Worm (Caenorhabditis elegans) whole organism, mixed stage, embryonic: ENCODE results near the gene C06B3.16.

Experiments
- bed-3 ChIP-seq: fragments of 200-800 bp; sonication (Bioruptor generic); optimal IDR thresholded peaks from 3 replicates; lab custom pipeline; 2018; ENCODE audit warnings: mild to moderate bottlenecking, missing genetic modification characterization, moderate library complexity, missing compliant biosample characterization
- hlh-1 ChIP-seq: fragments of 150-350 bp; optimal IDR thresholded peaks from 2 replicates; lab custom pipeline; 2014; ENCODE audit warnings: missing biosample characterization, missing genetic modification reagents, missing genetic modification characterization
- lin-13 ChIP-seq: fragments of 150-350 bp; optimal IDR thresholded peaks from 2 replicates; lab custom pipeline; 2014; ENCODE audit warnings: missing biosample characterization, missing genetic modification characterization
- mep-1 ChIP-seq: fragments of 150-350 bp; optimal IDR thresholded peaks from 2 replicates; lab custom pipeline; 2017; ENCODE audit warnings: missing biosample characterization, missing genetic modification reagents, missing genetic modification characterization, inconsistent platforms
- mls-2 ChIP-seq: sonication (generic microtip); optimal IDR thresholded peaks from 2 replicates; lab custom pipeline; 2016; ENCODE audit warnings: mild to moderate bottlenecking, missing genetic modification characterization, moderate library complexity, missing compliant biosample characterization
- nhr-2 ChIP-seq: fragments of 150-350 bp; optimal IDR thresholded peaks from 2 replicates; lab custom pipeline; 2014; ENCODE audit warnings: missing biosample characterization, missing genetic modification characterization
- nhr-237 ChIP-seq: fragments of 150-350 bp; optimal IDR thresholded peaks from 2 replicates; lab custom pipeline; 2014; ENCODE audit warnings: missing biosample characterization, missing genetic modification characterization
- nhr-28 ChIP-seq: fragments of 150-350 bp; optimal IDR thresholded peaks from 2 replicates; lab custom pipeline; 2014; ENCODE audit warnings: missing biosample characterization, missing genetic modification characterization
- ztf-11 ChIP-seq: fragments of 150-350 bp; optimal IDR thresholded peaks from 2 replicates; lab custom pipeline; 2014; ENCODE audit warnings: missing biosample characterization, missing genetic modification characterization

ce11 chrV:13907557-13908104, 23.7 kb upstream of the C06B3.16 start:
- TF ChIP-seq nhr-2 (no peak), nhr-237 (tag; lab: Kevin White, UChicago) (no peak), nhr-28 (tag; lab: Kevin White, UChicago) (no peak), lin-13 (no peak), mep-1 (tag; lab: Kevin White, UChicago) (no peak), ztf-11 (tag; lab: Kevin White, UChicago) (no peak), mls-2 (tag; lab: Kevin White, UChicago) (no peak), hlh-1 (tag; lab: Kevin White, UChicago) (no peak), bed-3 (GFP tag; lab: Kevin White, UChicago) (no peak)
